Worm (Caenorhabditis elegans): Measurements from ENCODE around the gene T04A8.7.

Gene T04A8.7

DNA sequence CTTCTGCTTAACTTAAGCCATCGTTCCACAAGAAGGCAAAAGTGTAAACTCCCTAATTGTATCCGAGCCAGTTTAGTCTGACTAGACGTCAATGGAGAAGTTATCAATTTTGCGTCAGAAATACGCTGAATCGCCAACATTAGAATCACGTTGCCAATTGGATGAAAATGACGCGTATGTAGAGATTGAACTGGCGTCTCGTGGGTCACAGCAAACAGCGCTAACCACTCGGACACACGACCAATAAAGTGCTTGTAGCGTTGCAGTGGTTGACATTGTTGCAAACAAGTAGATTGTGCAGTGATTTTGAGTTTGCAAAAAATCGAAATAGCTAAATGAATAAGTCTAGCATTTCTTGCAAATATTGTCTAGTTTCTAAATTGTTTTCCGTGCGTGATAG lies 5.6 kb upstream of the T04A8.7 start (continued):
- TF ChIP-seq mml-1 (tag; optimal IDR thresholded peaks at IDR 0.05) = no peak
- TF ChIP-seq ceh-9 (tag; optimal IDR thresholded peaks at IDR 0.05) = no peak
- no peak for TF ChIP-seq elt-1 (tag; optimal IDR thresholded peaks at IDR 0.05)
- TF ChIP-seq nhr-28 (tag; optimal IDR thresholded peaks at IDR 0.05) = no peak
- no peak for TF ChIP-seq aly-2 (tag; optimal IDR thresholded peaks at IDR 0.05)
- TF ChIP-seq ceh-16 (tag; optimal IDR thresholded peaks at IDR 0.05) = no peak
- peak; percentile 43 for TF ChIP-seq lsy-12 (tag; optimal IDR thresholded peaks at IDR 0.05)
- TF ChIP-seq daf-12 (tag; optimal IDR thresholded peaks at IDR 0.05) = no peak
- peak; percentile 29 for TF ChIP-seq egl-5 (tag; optimal IDR thresholded peaks at IDR 0.05)
- peak; percentile 60 for TF ChIP-seq egl-27 (tag; optimal IDR thresholded peaks at IDR 0.05)
- no peak for TF ChIP-seq unc-39 (tag; optimal IDR thresholded peaks at IDR 0.05)
- TF ChIP-seq tbx-2 (tag; optimal IDR thresholded peaks at IDR 0.05) = peak; percentile 57
- peak; percentile 89 for TF ChIP-seq lin-39 (tag; optimal IDR thresholded peaks at IDR 0.05)
- no peak for TF ChIP-seq hmg-11 (tag; optimal IDR thresholded peaks at IDR 0.05)

DNA sequence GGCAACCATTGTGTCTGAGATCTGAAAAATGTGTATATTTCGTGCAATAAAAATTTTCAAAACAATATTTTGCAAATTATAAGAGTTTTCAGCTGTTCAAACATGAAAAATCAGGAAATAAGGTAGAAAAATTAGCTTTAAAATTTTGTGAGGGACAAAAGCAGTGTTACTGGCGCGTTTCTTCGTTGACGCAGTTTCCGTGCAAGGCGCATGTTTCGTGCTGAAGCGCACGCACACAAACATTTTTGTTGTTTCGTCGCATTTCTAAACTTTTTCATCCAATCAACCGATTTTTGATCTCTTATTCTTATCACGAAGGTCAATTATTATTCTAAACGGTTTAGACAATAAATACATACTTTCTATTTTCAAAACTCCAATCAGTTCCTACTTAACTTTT lies 1.9 kb upstream of the T04A8.7 start, which contains the start of gene nifk-1:
Gene nifk-1 (minus strand): TSS at position 27 of the 400 bp plus-strand sequence.
- no peak for TF ChIP-seq fkh-10 (GFP tag; optimal IDR thresholded peaks at IDR 0.05)
- peak; percentile 64 for TF ChIP-seq jun-1 (tag; optimal IDR thresholded peaks at IDR 0.05)
- no peak for TF ChIP-seq mdl-1 (tag; optimal IDR thresholded peaks at IDR 0.05)
- TF ChIP-seq aly-2 (tag; optimal IDR thresholded peaks at IDR 0.05) = no peak
- peak; percentile 80 for TF ChIP-seq snpc-4 (tag; optimal IDR thresholded peaks at IDR 0.05)
- TF ChIP-seq ceh-9 (tag; optimal IDR thresholded peaks at IDR 0.05) = no peak
- no peak for TF ChIP-seq unc-62 (GFP tag; optimal IDR thresholded peaks at IDR 0.05)
- TF ChIP-seq ztf-4 (tag; optimal IDR thresholded peaks at IDR 0.05) = no peak
- TF ChIP-seq tbx-2 (tag; optimal IDR thresholded peaks at IDR 0.05) = no peak
- no peak for TF ChIP-seq nhr-28 (tag; optimal IDR thresholded peaks at IDR 0.05)
- peak; percentile 55 for TF ChIP-seq lin-39 (tag; optimal IDR thresholded peaks at IDR 0.05)
- TF ChIP-seq ZK546.5 (tag; optimal IDR thresholded peaks at IDR 0.05) = no peak
- TF ChIP-seq ceh-82 (tag; optimal IDR thresholded peaks at IDR 0.05) = no peak
- no peak for TF ChIP-seq zag-1 (tag; optimal IDR thresholded peaks at IDR 0.05)
- TF ChIP-seq skn-1 (tag; optimal IDR thresholded peaks at IDR 0.05) = no peak
- no peak for TF ChIP-seq egl-5 (tag; optimal IDR thresholded peaks at IDR 0.05)
- no peak for TF ChIP-seq fos-1 (tag; optimal IDR thresholded peaks at IDR 0.05)
- TF ChIP-seq daf-12 (tag; optimal IDR thresholded peaks at IDR 0.05) = no peak
- TF ChIP-seq elt-3 (tag; optimal IDR thresholded peaks at IDR 0.05) = no peak
- peak; percentile 12 for TF ChIP-seq pqm-1 (tag; optimal IDR thresholded peaks at IDR 0.05)
- no peak for TF ChIP-seq eor-1 (tag; optimal IDR thresholded peaks at IDR 0.05)
- TF ChIP-seq mml-1 (tag; optimal IDR thresholded peaks at IDR 0.05) = no peak
- TF ChIP-seq fkh-2 (tag; optimal IDR thresholded peaks at IDR 0.05) = no peak
- TF ChIP-seq ceh-16 (tag; optimal IDR thresholded peaks at IDR 0.05) = no peak
- peak; percentile 70 for TF ChIP-seq lin-15B (tag; optimal IDR thresholded peaks at IDR 0.05)
- TF ChIP-seq nhr-77 (tag; optimal IDR thresholded peaks at IDR 0.05) = no peak
- no peak for TF ChIP-seq nhr-12 (tag; optimal IDR thresholded peaks at IDR 0.05)
- no peak for TF ChIP-seq sea-2 (GFP tag; optimal IDR thresholded peaks at IDR 0.05)
- no peak for TF ChIP-seq ztf-11 (tag; optimal IDR thresholded peaks at IDR 0.05)
- TF ChIP-seq elt-2 (tag; optimal IDR thresholded peaks at IDR 0.05) = peak; percentile 67
- no peak for TF ChIP-seq egl-27 (tag; optimal IDR thresholded peaks at IDR 0.05)
- no peak for TF ChIP-seq elt-1 (tag; optimal IDR thresholded peaks at IDR 0.05)
- TF ChIP-seq lsy-12 (tag; optimal IDR thresholded peaks at IDR 0.05) = no peak
- peak; percentile 86 for TF ChIP-seq pha-4 (tag; optimal IDR thresholded peaks at IDR 0.05)
- TF ChIP-seq unc-39 (tag; optimal IDR thresholded peaks at IDR 0.05) = no peak
- TF ChIP-seq ceh-28 (tag; optimal IDR thresholded peaks at IDR 0.05) = peak; percentile 8
- no peak for TF ChIP-seq nhr-11 (tag; optimal IDR thresholded peaks at IDR 0.05)
- no peak for TF ChIP-seq nhr-237 (tag; optimal IDR thresholded peaks at IDR 0.05)
- no peak for TF ChIP-seq nhr-76 (tag; optimal IDR thresholded peaks at IDR 0.05)
- TF ChIP-seq nhr-23 (tag; optimal IDR thresholded peaks at IDR 0.05) = peak; percentile 80
- peak; percentile 1 for TF ChIP-seq ama-1 (optimal IDR thresholded peaks at IDR 0.05)
- TF ChIP-seq nhr-25 (tag; optimal IDR thresholded peaks at IDR 0.05) = peak; percentile 54
- no peak for TF ChIP-seq nhr-67 (tag; optimal IDR thresholded peaks at IDR 0.05)
- TF ChIP-seq R02D3.7 (tag; optimal IDR thresholded peaks at IDR 0.05) = peak; percentile 8
- peak; percentile 65 for TF ChIP-seq nfya-1 (tag; optimal IDR thresholded peaks at IDR 0.05; ENCODE audit: insufficient read depth)
- TF ChIP-seq hmg-11 (tag; optimal IDR thresholded peaks at IDR 0.05) = peak; percentile 74
- TF ChIP-seq nhr-43 (tag; optimal IDR thresholded peaks at IDR 0.05; ENCODE audit: poor library complexity, severe bottlenecking) = peak; percentile 6
